Fruit fly (Drosophila melanogaster): ENCODE measurements around the gene msl-1.

The msl-1 gene

dm6 chr2L:18702721-18703488, 14.3 kb upstream of the msl-1 start, which contains the start of the genes CG10376 and CG10343 (continued):
- TF ChIP-seq CG11504 (tag; optimal IDR thresholded peaks at IDR 0.05) (peak; percentile 91), Ssrp (tag; optimal IDR thresholded peaks at IDR 0.05) (peak; percentile 95), CG11456 (GFP tag; IDR thresholded peaks at IDR 0.05) (peak; percentile 76; the same call in 2 of the 3 replicates), zen (tag; optimal IDR thresholded peaks at IDR 0.05) (peak; percentile 90), CG17385 (GFP tag; optimal IDR thresholded peaks at IDR 0.05) (peak; percentile 79), CG3407 (GFP tag; optimal IDR thresholded peaks at IDR 0.05) (peak; percentile 67), dmrt11E (tag; optimal IDR thresholded peaks at IDR 0.05) (peak; percentile 94), unc-4 (GFP tag; IDR thresholded peaks at IDR 0.05; ENCODE audit: partially characterized antibody) (peak; percentile 40; the same call in 1 of the 2 replicates), grn (GFP tag; optimal IDR thresholded peaks at IDR 0.05) (peak; percentile 50), CG5953 (GFP tag; IDR thresholded peaks at IDR 0.05) (no peak; the same call in 1 of the 2 replicates), CG5245 (GFP tag; optimal IDR thresholded peaks at IDR 0.05) (peak; percentile 47), E2f2 (GFP tag; IDR thresholded peaks at IDR 0.05) (peak; percentile 45; the same call in 1 of the 2 replicates), maf-S (GFP tag; optimal IDR thresholded peaks at IDR 0.05) (no peak), CG7556 (GFP tag; optimal IDR thresholded peaks at IDR 0.05) (peak; percentile 85), CG34422 (GFP tag; IDR thresholded peaks at IDR 0.05) (peak; percentile 78; the same call in 2 of the 3 replicates), CG12744 (GFP tag; optimal IDR thresholded peaks at IDR 0.05) (no peak), CG15479 (GFP tag; optimal IDR thresholded peaks at IDR 0.05) (no peak), CG14014 (GFP tag; IDR thresholded peaks at IDR 0.05) (peak; percentile 81), sens-2 (GFP tag; IDR thresholded peaks at IDR 0.05) (no peak), CG10565 (GFP tag; optimal IDR thresholded peaks at IDR 0.05) (no peak), CG1603 (tag; optimal IDR thresholded peaks at IDR 0.05) (peak; percentile 31), CG4854 (GFP tag; optimal IDR thresholded peaks at IDR 0.05) (peak; percentile 25), hbn (GFP tag; IDR thresholded peaks at IDR 0.05; ENCODE audit: partially characterized antibody) (no peak), Dip3 (GFP tag; optimal IDR thresholded peaks at IDR 0.05) (peak; percentile 65), tio (GFP tag; optimal IDR thresholded peaks at IDR 0.05) (peak; percentile 89), CG18599 (GFP tag; optimal IDR thresholded peaks at IDR 0.05) (peak; percentile 88), CG4404 (GFP tag; IDR thresholded peaks at IDR 0.05) (peak; percentile 90), fu2 (GFP tag; optimal IDR thresholded peaks at IDR 0.05) (peak; percentile 30), MTF-1 (GFP tag; optimal IDR thresholded peaks at IDR 0.05; ENCODE audit: borderline replicate concordance) (no peak), CG18011 (GFP tag; optimal IDR thresholded peaks at IDR 0.05) (peak; percentile 51), gt (GFP tag; IDR thresholded peaks at IDR 0.05) (peak; percentile 57; the same call in 1 of the 2 replicates), CG4360 (GFP tag; IDR thresholded peaks at IDR 0.05) (no peak), Rx (GFP tag; IDR thresholded peaks at IDR 0.05) (peak; percentile 59), tll (GFP tag; optimal IDR thresholded peaks at IDR 0.05) (peak in 1 of 2 experiments; percentile 58), CG12659 (GFP tag; optimal IDR thresholded peaks at IDR 0.05) (peak; percentile 94), CG12071 (GFP tag; optimal IDR thresholded peaks at IDR 0.05) (no peak), Doc3 (GFP tag; IDR thresholded peaks at IDR 0.05; ENCODE audit: partially characterized antibody) (no peak), CG15601 (tag; optimal IDR thresholded peaks at IDR 0.05) (peak; percentile 91), NFAT (GFP tag; IDR thresholded peaks at IDR 0.05) (peak; percentile 85), inv (GFP tag; IDR thresholded peaks at IDR 0.05; ENCODE audit: partially characterized antibody) (no peak), CG32767 (GFP tag; IDR thresholded peaks at IDR 0.05) (peak; percentile 77; the same call in 1 of the 2 replicates), CG9797 (GFP tag; optimal IDR thresholded peaks at IDR 0.05) (peak; percentile 92), gsb (GFP tag; IDR thresholded peaks at IDR 0.05) (peak; percentile 44; the same call in 1 of the 2 replicates), Oaz (GFP tag; IDR thresholded peaks at IDR 0.05) (peak; percentile 76), Sox102F (GFP tag; optimal IDR thresholded peaks at IDR 0.05) (peak; percentile 91), CG10321 (GFP tag; IDR thresholded peaks at IDR 0.05) (no peak), jumu (GFP tag; optimal IDR thresholded peaks at IDR 0.05) (peak; percentile 22), CG7963 (GFP tag; IDR thresholded peaks at IDR 0.05; ENCODE audit: partially characterized antibody) (peak; percentile 67)
